Fruit fly (Drosophila melanogaster) whole organism, embryonic: ENCODE results near the gene Nost.

Source experiments
- CG3995 ChIP-seq: fragments of 200-800 bp; sonication (Bioruptor generic); optimal IDR thresholded peaks from 3 replicates; lab custom pipeline; 2016; ENCODE audit warnings: missing biosample characterization, missing genetic modification characterization
- CG6854 ChIP-seq: fragments of 200-800 bp; sonication (Bioruptor generic); optimal IDR thresholded peaks from 3 replicates; lab custom pipeline; 2017; ENCODE audit warnings: missing biosample characterization, mild to moderate bottlenecking, missing genetic modification characterization
- CG8359 ChIP-seq: fragments of 200-800 bp; sonication (Bioruptor generic); optimal IDR thresholded peaks from 2 replicates; lab custom pipeline; 2017; ENCODE audit warnings: missing biosample characterization, mild to moderate bottlenecking, missing genetic modification characterization, borderline replicate concordance
- CG9437 ChIP-seq: fragments of 200-800 bp; sonication (Bioruptor generic); optimal IDR thresholded peaks from 2 replicates; lab custom pipeline; 2018; ENCODE audit warnings: missing biosample characterization, mild to moderate bottlenecking, missing genetic modification characterization
- CkIIα-i1 ChIP-seq: fragments of 200-800 bp; sonication (Bioruptor generic); IDR thresholded peaks from 2 replicates; pipeline ENCODE4 v1.3.6; 2022; ENCODE audit warnings: missing biosample characterization, missing genetic modification characterization
- Hr78 ChIP-seq, 2 experiments: fragments of 200-800 bp in 1 of 2; fragments of >200 bp in 1 of 2; sonication (Bioruptor generic) in 1 of 2; optimal IDR thresholded peaks; 2 replicates each; lab custom pipeline; 2017 to 2019; ENCODE audit warnings: missing biosample characterization in 2 of 2, missing genetic modification characterization in 2 of 2, mild to moderate bottlenecking in 1 of 2, moderate library complexity in 1 of 2
- Pdp1 ChIP-seq, 2 experiments: fragments of 200-800 bp; sonication (Bioruptor generic); optimal IDR thresholded peaks; 3 replicates each; lab custom pipeline; 2016; ENCODE audit warnings: missing biosample characterization in 2 of 2, missing genetic modification characterization in 2 of 2, mild to moderate bottlenecking in 1 of 2, moderate library complexity in 1 of 2
- cwo ChIP-seq: fragments of 200-800 bp; sonication (Bioruptor generic); optimal IDR thresholded peaks from 3 replicates; lab custom pipeline; 2017; ENCODE audit warnings: missing biosample characterization, missing genetic modification characterization, mild to moderate bottlenecking, moderate library complexity, missing genetic modification reagents
- insv ChIP-seq, 2 experiments: fragments of 200-800 bp; sonication (Bioruptor generic); optimal IDR thresholded peaks; 3 replicates each; lab custom pipeline; 2016 to 2018; ENCODE audit warnings: missing biosample characterization in 2 of 2, missing genetic modification characterization in 2 of 2
- pb ChIP-seq: fragments of 200-800 bp; sonication (Bioruptor generic); optimal IDR thresholded peaks from 3 replicates; lab custom pipeline; 2016; ENCODE audit warnings: missing biosample characterization, missing genetic modification characterization
- pros ChIP-seq: fragments of 200-800 bp; sonication (Bioruptor generic); optimal IDR thresholded peaks from 3 replicates; lab custom pipeline; 2019; ENCODE audit warnings: missing biosample characterization, mild to moderate bottlenecking, missing genetic modification characterization, moderate library complexity
- pum ChIP-seq: fragments of 200-800 bp; sonication (Bioruptor generic); optimal IDR thresholded peaks from 2 replicates; lab custom pipeline; 2016; ENCODE audit warnings: missing biosample characterization, missing genetic modification characterization
- sisA ChIP-seq: fragments of 200-800 bp; sonication (Bioruptor generic); IDR thresholded peaks from 2 replicates; pipeline ENCODE4 v1.3.6; 2022; ENCODE audit warnings: missing biosample characterization, missing genetic modification characterization

DNA sequence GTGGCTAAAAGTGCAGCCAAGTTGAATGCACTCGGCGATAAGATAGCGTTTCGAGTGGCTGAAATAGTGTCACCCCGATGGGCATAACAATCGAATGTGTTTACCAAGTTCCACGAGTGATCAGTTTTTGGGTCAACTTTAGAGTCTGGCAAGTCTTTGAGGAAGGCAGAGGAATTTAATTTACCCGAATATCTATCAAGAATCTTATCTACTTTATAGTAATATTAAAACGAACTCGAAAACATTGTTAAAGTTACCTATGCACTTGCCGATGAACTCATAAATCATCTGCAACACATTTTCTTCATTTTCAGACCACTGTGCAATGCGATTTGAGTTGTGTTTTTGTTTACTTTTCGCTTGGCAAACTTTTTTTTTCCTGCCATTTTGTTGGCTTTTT, 31.3 kb downstream of the Nost start:
- TF ChIP-seq CkIIα-i1 (GFP tag; lab: Robert Waterston, UW): no peak
- no peak for TF ChIP-seq CG8359 (GFP tag; lab: Kevin White, UChicago)
- TF ChIP-seq pb (GFP tag; lab: Kevin White, UChicago): no peak
- no peak for TF ChIP-seq Pdp1 (GFP tag; optimal IDR thresholded peaks at IDR 0.05; lab: Kevin White, UChicago)
- TF ChIP-seq sisA (GFP tag; lab: Robert Waterston, UW): no peak
- no peak for TF ChIP-seq pros (GFP tag; lab: Kevin White, UChicago)
- TF ChIP-seq CG9437 (GFP tag; lab: Kevin White, UChicago): no peak
- peak in 1 of 2 experiments; percentile 36 for TF ChIP-seq Hr78 (GFP tag; optimal IDR thresholded peaks at IDR 0.05; lab: Kevin White, UChicago)
- no peak for TF ChIP-seq insv (GFP tag; optimal IDR thresholded peaks at IDR 0.05; lab: Kevin White, UChicago)
- TF ChIP-seq cwo (GFP tag; lab: Kevin White, UChicago): no peak
- no peak for TF ChIP-seq CG6854 (GFP tag; lab: Kevin White, UChicago)
- no peak for TF ChIP-seq pum (GFP tag; lab: Kevin White, UChicago)
- no peak for TF ChIP-seq CG3995 (GFP tag; lab: Kevin White, UChicago)
